Worm (Caenorhabditis elegans) whole organism, L1 larva: ENCODE measurements around the gene T01G6.10.
A peak's percentile ranks its signal among the peaks of the same experiment; 100 is the strongest.

Experiments
- C34B4.2 ChIP-seq: sonication (generic microtip); optimal IDR thresholded peaks from 2 replicates; lab custom pipeline; 2017; ENCODE audit warnings: mild to moderate bottlenecking, missing genetic modification characterization, missing compliant biosample characterization
- Y116A8C.19 ChIP-seq: sonication (generic microtip); optimal IDR thresholded peaks from 2 replicates; lab custom pipeline; 2016; ENCODE audit warnings: missing compliant biosample characterization, missing genetic modification characterization, borderline replicate concordance
- aly-2 ChIP-seq: fragments of 150-350 bp; optimal IDR thresholded peaks from 2 replicates; lab custom pipeline; 2014; ENCODE audit warnings: missing biosample characterization, missing genetic modification characterization
- dpl-1 ChIP-seq, 3 experiments: fragments of 150-350 bp in 2 of 3; sonication (generic microtip) in 1 of 3; optimal IDR thresholded peaks; 2 replicates each; lab custom pipeline; 2014 to 2017; ENCODE audit warnings: missing biosample characterization in 3 of 3, missing genetic modification characterization in 3 of 3, missing genetic modification reagents in 3 of 3
- efl-1 ChIP-seq, 4 experiments: fragments of 150-350 bp; optimal IDR thresholded peaks in 3 of 4; peaks in 1 of 4; 1 replicate in 1 of 4; 2 replicates in 3 of 4; lab custom pipeline; 2014; ENCODE audit warnings: missing biosample characterization in 2 of 4, missing genetic modification characterization in 2 of 4, missing genetic modification reagents in 2 of 4
- efl-3 ChIP-seq: fragments of 200-800 bp; sonication (Bioruptor generic); optimal IDR thresholded peaks from 2 replicates; lab custom pipeline; 2018; ENCODE audit warnings: mild to moderate bottlenecking, missing genetic modification characterization, missing compliant biosample characterization
- egl-13 ChIP-seq: sonication (generic microtip); optimal IDR thresholded peaks from 2 replicates; lab custom pipeline; 2016; ENCODE audit warnings: missing genotype, missing genetic modification reagents, missing genetic modification characterization, missing compliant biosample characterization
- elt-2 ChIP-seq: sonication (generic microtip); optimal IDR thresholded peaks from 2 replicates; lab custom pipeline; 2016; ENCODE audit warnings: missing genetic modification characterization, mild to moderate bottlenecking, inconsistent platforms, missing compliant biosample characterization, missing genetic modification reagents
- ets-5 ChIP-seq: fragments of 200-800 bp; sonication (Bioruptor generic); IDR thresholded peaks from 2 replicates; pipeline ENCODE4 v1.3.6; 2022; ENCODE audit warnings: missing genetic modification characterization, missing compliant biosample characterization
- fos-1 ChIP-seq: fragments of 150-350 bp; optimal IDR thresholded peaks from 2 replicates; lab custom pipeline; 2014; ENCODE audit warnings: missing biosample characterization, missing genetic modification characterization
- hlh-17 ChIP-seq: fragments of 200-800 bp; sonication (Bioruptor generic); optimal IDR thresholded peaks from 2 replicates; lab custom pipeline; 2018; ENCODE audit warnings: missing genetic modification characterization, mild to moderate bottlenecking, missing compliant biosample characterization, moderate library complexity, borderline replicate concordance
- hlh-4 ChIP-seq: sonication (generic microtip); optimal IDR thresholded peaks from 2 replicates; lab custom pipeline; 2016; ENCODE audit warnings: mild to moderate bottlenecking, missing genetic modification characterization, missing compliant biosample characterization
- hpl-2 ChIP-seq: fragments of 150-350 bp; optimal IDR thresholded peaks from 2 replicates; lab custom pipeline; 2014; ENCODE audit warnings: missing biosample characterization, missing genetic modification reagents, missing genetic modification characterization
- irx-1 ChIP-seq: sonication (generic microtip); optimal IDR thresholded peaks from 2 replicates; lab custom pipeline; 2016; ENCODE audit warnings: missing genetic modification characterization, missing compliant biosample characterization
- isw-1 ChIP-seq: fragments of 200-800 bp; sonication (Bioruptor generic); IDR thresholded peaks from 2 replicates; pipeline ENCODE4 v1.3.6; 2022; ENCODE audit warnings: missing genetic modification characterization, missing compliant biosample characterization
- jun-1 ChIP-seq: fragments of 150-350 bp; optimal IDR thresholded peaks from 2 replicates; lab custom pipeline; 2014; ENCODE audit warnings: missing biosample characterization, missing genetic modification reagents, missing genetic modification characterization
- lin-14 ChIP-seq: fragments of 200-800 bp; sonication (Bioruptor generic); optimal IDR thresholded peaks from 2 replicates; lab custom pipeline; 2018; ENCODE audit warnings: mild to moderate bottlenecking, missing genetic modification characterization, moderate library complexity, missing compliant biosample characterization
- lin-15B ChIP-seq: fragments of 150-350 bp; sonication (generic microtip); optimal IDR thresholded peaks from 3 replicates; lab custom pipeline; 2014; ENCODE audit warnings: missing biosample characterization, missing genetic modification characterization
- lin-39 ChIP-seq: fragments of 150-350 bp; optimal IDR thresholded peaks from 2 replicates; lab custom pipeline; 2014; ENCODE audit warnings: missing biosample characterization, missing genetic modification reagents, missing genetic modification characterization
- lir-3 ChIP-seq: sonication (generic microtip); optimal IDR thresholded peaks from 2 replicates; lab custom pipeline; 2016; ENCODE audit warnings: mild to moderate bottlenecking, missing genetic modification characterization, moderate library complexity, missing compliant biosample characterization; ENCODE audit not compliant: poor library complexity
- lsy-2 ChIP-seq, 2 experiments: fragments of 150-350 bp; optimal IDR thresholded peaks; 2 replicates each; lab custom pipeline; 2014; ENCODE audit warnings: missing biosample characterization in 2 of 2, missing genetic modification characterization in 2 of 2
- mdl-1 ChIP-seq, 2 experiments: fragments of 150-350 bp; optimal IDR thresholded peaks; 2 replicates each; lab custom pipeline; 2014 to 2017; ENCODE audit warnings: missing biosample characterization in 2 of 2, missing genetic modification characterization in 2 of 2, inconsistent platforms in 1 of 2
- mef-2 ChIP-seq: fragments of 150-350 bp; optimal IDR thresholded peaks from 2 replicates; lab custom pipeline; 2014; ENCODE audit warnings: missing biosample characterization, missing genetic modification characterization
- mep-1 ChIP-seq: fragments of 150-350 bp; optimal IDR thresholded peaks from 2 replicates; lab custom pipeline; 2014; ENCODE audit warnings: missing biosample characterization, missing genetic modification characterization
- nhr-19 ChIP-seq: fragments of 200-800 bp; sonication (Bioruptor generic); conservative IDR thresholded peaks from 2 replicates; pipeline ENCODE4 v1.3.6; 2022; ENCODE audit warnings: missing genetic modification characterization, missing compliant biosample characterization
- nhr-20 ChIP-seq: sonication (generic microtip); optimal IDR thresholded peaks from 2 replicates; lab custom pipeline; 2016; ENCODE audit warnings: mild to moderate bottlenecking, missing genetic modification characterization, missing compliant biosample characterization
- nhr-237 ChIP-seq: fragments of 150-350 bp; optimal IDR thresholded peaks from 2 replicates; lab custom pipeline; 2014; ENCODE audit warnings: missing biosample characterization, missing genetic modification characterization
- nhr-28 ChIP-seq: fragments of 150-350 bp; optimal IDR thresholded peaks from 2 replicates; lab custom pipeline; 2014; ENCODE audit warnings: missing biosample characterization, missing genetic modification characterization
- nhr-71 ChIP-seq: sonication (generic microtip); optimal IDR thresholded peaks from 2 replicates; lab custom pipeline; 2016; ENCODE audit warnings: mild to moderate bottlenecking, missing genetic modification characterization, moderate library complexity, missing compliant biosample characterization
- nhr-77 ChIP-seq: fragments of 150-350 bp; optimal IDR thresholded peaks from 2 replicates; lab custom pipeline; 2014; ENCODE audit warnings: missing biosample characterization, missing genetic modification characterization
- nhr-84 ChIP-seq: sonication (generic microtip); optimal IDR thresholded peaks from 2 replicates; lab custom pipeline; 2017; ENCODE audit warnings: missing biosample characterization, missing genetic modification characterization
- nhr-85 ChIP-seq: sonication (generic microtip); peaks from one replicate; lab custom pipeline; 2016; ENCODE audit warnings: missing genetic modification characterization, inconsistent platforms, missing compliant biosample characterization
- nhr-90 ChIP-seq: sonication (generic microtip); optimal IDR thresholded peaks from 2 replicates; lab custom pipeline; 2016; ENCODE audit warnings: mild to moderate bottlenecking, missing genetic modification characterization, missing compliant biosample characterization; ENCODE audit not compliant: poor library complexity
- pag-3 ChIP-seq: sonication (generic microtip); optimal IDR thresholded peaks from 2 replicates; lab custom pipeline; 2017; ENCODE audit warnings: missing genetic modification characterization, mild to moderate bottlenecking, missing compliant biosample characterization, antibody characterized with exemption, borderline replicate concordance; ENCODE audit not compliant: insufficient read depth
- pax-3 ChIP-seq: fragments of 200-800 bp; sonication (Bioruptor generic); optimal IDR thresholded peaks from 2 replicates; lab custom pipeline; 2018; ENCODE audit warnings: mild to moderate bottlenecking, missing genetic modification characterization, moderate library complexity, missing compliant biosample characterization
- rnt-1 ChIP-seq: sonication (generic microtip); optimal IDR thresholded peaks from 2 replicates; lab custom pipeline; 2016; ENCODE audit warnings: mild to moderate bottlenecking, missing genetic modification characterization, moderate library complexity, missing compliant biosample characterization
- snpc-4 ChIP-seq: fragments of 150-350 bp; optimal IDR thresholded peaks from 2 replicates; lab custom pipeline; 2014; ENCODE audit warnings: missing biosample characterization, missing genetic modification characterization
- snu-23 ChIP-seq: sonication (generic microtip); optimal IDR thresholded peaks from 2 replicates; lab custom pipeline; 2016; ENCODE audit warnings: missing genetic modification characterization, missing compliant biosample characterization
- sox-4 ChIP-seq: sonication (generic microtip); optimal IDR thresholded peaks from 2 replicates; lab custom pipeline; 2016; ENCODE audit warnings: missing genetic modification characterization, missing compliant biosample characterization
- sptf-1 ChIP-seq: fragments of 150-350 bp; optimal IDR thresholded peaks from 2 replicates; lab custom pipeline; 2014; ENCODE audit warnings: missing biosample characterization, missing genetic modification characterization
- sup-37 ChIP-seq: fragments of 200-800 bp; sonication (Bioruptor generic); optimal IDR thresholded peaks from 2 replicates; lab custom pipeline; 2018; ENCODE audit warnings: mild to moderate bottlenecking, missing genetic modification characterization, missing compliant biosample characterization
- swsn-7 ChIP-seq: sonication (generic microtip); optimal IDR thresholded peaks from 2 replicates; lab custom pipeline; 2016; ENCODE audit warnings: missing genetic modification characterization, missing compliant biosample characterization
- tbx-2 ChIP-seq: sonication (generic microtip); optimal IDR thresholded peaks from 2 replicates; lab custom pipeline; 2016; ENCODE audit warnings: missing genetic modification characterization, missing compliant biosample characterization
- tlp-1 ChIP-seq: fragments of 150-350 bp; optimal IDR thresholded peaks from 2 replicates; lab custom pipeline; 2014; ENCODE audit warnings: missing biosample characterization, missing genetic modification characterization
- unc-30 ChIP-seq: sonication (generic microtip); optimal IDR thresholded peaks from 2 replicates; lab custom pipeline; 2017; ENCODE audit warnings: missing biosample characterization, missing genetic modification characterization
- unc-86 ChIP-seq: sonication (generic microtip); optimal IDR thresholded peaks from 2 replicates; lab custom pipeline; 2016; ENCODE audit warnings: missing genetic modification characterization, missing compliant biosample characterization
- vab-15 ChIP-seq: sonication (generic microtip); optimal IDR thresholded peaks from 2 replicates; lab custom pipeline; 2017; ENCODE audit warnings: missing genotype, mild to moderate bottlenecking, missing genetic modification characterization, missing compliant biosample characterization
- xbp-1 ChIP-seq: sonication (generic microtip); optimal IDR thresholded peaks from 2 replicates; lab custom pipeline; 2016; ENCODE audit warnings: missing genetic modification characterization, missing compliant biosample characterization
- zag-1 ChIP-seq: fragments of 150-350 bp; optimal IDR thresholded peaks from 2 replicates; lab custom pipeline; 2014; ENCODE audit warnings: missing biosample characterization, missing genetic modification characterization
- ztf-4 ChIP-seq: fragments of 150-350 bp; optimal IDR thresholded peaks from 2 replicates; lab custom pipeline; 2014; ENCODE audit warnings: missing biosample characterization, missing genetic modification characterization

The T01G6.10 gene

DNA sequence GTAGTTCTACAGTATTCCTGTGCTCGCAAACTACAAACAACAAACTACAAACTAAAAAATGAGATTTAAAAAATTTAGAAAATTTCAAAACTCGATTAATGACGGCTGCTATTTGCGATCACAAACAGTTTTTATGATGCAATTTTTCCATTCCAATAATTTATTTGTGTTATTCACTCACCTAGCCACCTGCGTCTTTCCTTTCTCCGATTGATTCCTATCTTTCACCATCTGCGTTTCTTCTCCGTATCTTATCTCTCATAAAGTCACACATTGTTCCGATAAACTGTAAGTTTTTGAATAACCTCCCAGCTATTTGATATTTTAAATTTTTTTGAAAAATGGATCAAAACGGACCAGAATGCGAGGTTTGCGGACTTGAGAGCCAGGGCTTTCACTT is 31.2 kb upstream of the T01G6.10 start, which contains the start of gene nhr-132 (continued):
- TF ChIP-seq xbp-1 (tag; lab: Kevin White, UChicago) (no peak), mdl-1 (tag; optimal IDR thresholded peaks at IDR 0.05; lab: Kevin White, UChicago) (peak in 1 of 2 experiments; percentile 19), mef-2 (tag; lab: Kevin White, UChicago) (no peak), nhr-77 (tag; lab: Kevin White, UChicago) (peak; percentile 28), nhr-19 (GFP tag; lab: Robert Waterston, UW) (no peak), jun-1 (tag; lab: Kevin White, UChicago) (no peak), nhr-237 (no peak), lsy-2 (tag; optimal IDR thresholded peaks at IDR 0.05; lab: Kevin White, UChicago) (peak in 1 of 2 experiments; percentile 0), efl-1 (optimal IDR thresholded peaks at IDR 0.05; lab: Kevin White, UChicago) (peak in 1 of 2 experiments; percentile 1), efl-1 (GFP tag; optimal IDR thresholded peaks at IDR 0.05 in 1 of 2; lab: Kevin White, UChicago) (no peak), nhr-20 (peak; percentile 56), fos-1 (no peak)

ce11 chrV:532046-532445 is 29.0 kb upstream of the T01G6.10 start, which contains the start of gene nhr-58:
TSS of gene nhr-58 (plus strand) at chrV:532259.
- TF ChIP-seq nhr-20 (peak; percentile 77), ets-5 (GFP tag; lab: Robert Waterston, UW) (no peak), nhr-85 (tag; lab: Kevin White, UChicago) (peak; percentile 83), lin-39 (tag; lab: Kevin White, UChicago) (no peak), pax-3 (no peak), hlh-17 (GFP tag; lab: Kevin White, UChicago) (no peak), elt-2 (tag; lab: Kevin White, UChicago) (peak; percentile 65), snpc-4 (tag; lab: Kevin White, UChicago) (no peak), lir-3 (tag; lab: Kevin White, UChicago) (no peak), egl-13 (tag; lab: Kevin White, UChicago) (no peak), nhr-84 (tag; lab: Kevin White, UChicago) (no peak), nhr-28 (tag; lab: Kevin White, UChicago) (no peak), efl-1 (optimal IDR thresholded peaks at IDR 0.05; lab: Kevin White, UChicago) (peak; percentile 26 to 27), efl-1 (GFP tag; optimal IDR thresholded peaks at IDR 0.05 in 1 of 2; lab: Kevin White, UChicago) (no peak), lin-14 (GFP tag; lab: Kevin White, UChicago) (peak; percentile 99), rnt-1 (tag; lab: Kevin White, UChicago) (peak; percentile 45), tbx-2 (tag; lab: Kevin White, UChicago) (peak; percentile 23), isw-1 (GFP tag; lab: Robert Waterston, UW) (no peak), zag-1 (tag; lab: Kevin White, UChicago) (no peak), sptf-1 (tag; lab: Kevin White, UChicago) (no peak), nhr-90 (tag; lab: Kevin White, UChicago) (peak; percentile 27), snu-23 (GFP tag; lab: Kevin White, UChicago) (peak; percentile 72), hpl-2 (no peak), Y116A8C.19 (tag; lab: Kevin White, UChicago) (no peak), C34B4.2 (no peak), jun-1 (tag; lab: Kevin White, UChicago) (peak; percentile 66), swsn-7 (tag; lab: Kevin White, UChicago) (peak; percentile 3), tlp-1 (tag; lab: Kevin White, UChicago) (no peak), mep-1 (peak; percentile 64), ztf-4 (tag; lab: Kevin White, UChicago) (peak; percentile 27), pag-3 (no peak), hlh-4 (no peak), unc-86 (tag; lab: Kevin White, UChicago) (no peak), mef-2 (tag; lab: Kevin White, UChicago) (no peak), aly-2 (tag; lab: Kevin White, UChicago) (no peak), sup-37 (GFP tag; lab: Kevin White, UChicago) (no peak), sox-4 (tag; lab: Kevin White, UChicago) (no peak), irx-1 (no peak), fos-1 (peak; percentile 6), unc-30 (tag; lab: Kevin White, UChicago) (no peak), nhr-77 (tag; lab: Kevin White, UChicago) (peak; percentile 64), nhr-71 (tag; lab: Kevin White, UChicago) (peak; percentile 76), lin-15B (tag; lab: Kevin White, UChicago) (no peak), dpl-1 (GFP tag; optimal IDR thresholded peaks at IDR 0.05; lab: Kevin White, UChicago) (peak in 2 of 3 experiments; percentile 8 to 17), vab-15 (tag; lab: Kevin White, UChicago) (no peak), efl-3 (GFP tag; lab: Kevin White, UChicago) (no peak)
